Fruit fly (Drosophila melanogaster) whole organism, prepupa: Measurements from ENCODE around the gene Acsx3.

Experiments
- CG10631 ChIP-seq: fragments of 200-800 bp; sonication (Bioruptor generic); optimal IDR thresholded peaks from 2 replicates; lab custom pipeline; 2016; ENCODE audit warnings: missing biosample characterization, missing genetic modification characterization
- CG10669 ChIP-seq: fragments of 200-800 bp; sonication (Bioruptor generic); optimal IDR thresholded peaks from 3 replicates; lab custom pipeline; 2018; ENCODE audit warnings: missing biosample characterization, mild to moderate bottlenecking, missing genetic modification characterization, moderate library complexity
- CG11294 ChIP-seq: fragments of 200-800 bp; sonication (Bioruptor generic); IDR thresholded peaks from 2 replicates; pipeline ENCODE4 v1.3.6; 2022; ENCODE audit warnings: missing biosample characterization, missing genetic modification characterization
- CG11762 ChIP-seq: fragments of 200-800 bp; sonication (Bioruptor generic); optimal IDR thresholded peaks from 3 replicates; lab custom pipeline; 2016; ENCODE audit warnings: missing biosample characterization, missing genetic modification characterization; ENCODE audit not compliant: insufficient read depth
- CG11902 ChIP-seq: fragments of 200-800 bp; sonication (Bioruptor generic); optimal IDR thresholded peaks from 3 replicates; lab custom pipeline; 2016; ENCODE audit warnings: missing biosample characterization, missing genetic modification characterization
- CG16779 ChIP-seq: fragments of 200-800 bp; sonication (Bioruptor generic); optimal IDR thresholded peaks from 3 replicates; lab custom pipeline; 2017; ENCODE audit warnings: missing biosample characterization, mild to moderate bottlenecking, missing genetic modification characterization
- CG31627 ChIP-seq: fragments of 200-800 bp; sonication (Bioruptor generic); optimal IDR thresholded peaks from 3 replicates; lab custom pipeline; 2016; ENCODE audit warnings: missing biosample characterization, missing genetic modification characterization
- CG32006 ChIP-seq: fragments of 200-800 bp; sonication (Bioruptor generic); optimal IDR thresholded peaks from 3 replicates; lab custom pipeline; 2017; ENCODE audit warnings: missing biosample characterization, mild to moderate bottlenecking, missing genetic modification characterization
- CG34406 ChIP-seq: fragments of 200-800 bp; sonication (Bioruptor generic); optimal IDR thresholded peaks from 3 replicates; lab custom pipeline; 2016; ENCODE audit warnings: missing biosample characterization, missing genetic modification characterization
- CG3919 ChIP-seq: fragments of 200-800 bp; sonication (Bioruptor generic); optimal IDR thresholded peaks from 3 replicates; lab custom pipeline; 2016; ENCODE audit warnings: missing biosample characterization, missing genetic modification characterization
- CG6163 ChIP-seq: fragments of 200-800 bp; sonication (Bioruptor generic); IDR thresholded peaks from 3 replicates; pipeline ENCODE4 v1.3.6; 2022; ENCODE audit warnings: missing biosample characterization, missing genetic modification characterization
- CG6854 ChIP-seq: fragments of 200-800 bp; sonication (Bioruptor generic); optimal IDR thresholded peaks from 2 replicates; lab custom pipeline; 2017; ENCODE audit warnings: missing biosample characterization, mild to moderate bottlenecking, missing genetic modification characterization
- CG7368 ChIP-seq: fragments of 200-800 bp; sonication (Bioruptor generic); optimal IDR thresholded peaks from 3 replicates; lab custom pipeline; 2016; ENCODE audit warnings: missing biosample characterization, missing genetic modification characterization
- CG8632 ChIP-seq: fragments of 200-800 bp; sonication (Bioruptor generic); optimal IDR thresholded peaks from 3 replicates; lab custom pipeline; 2016; ENCODE audit warnings: missing biosample characterization, missing genetic modification characterization
- CG9139 ChIP-seq: fragments of 200-800 bp; sonication (Bioruptor generic); optimal IDR thresholded peaks from 3 replicates; lab custom pipeline; 2017; ENCODE audit warnings: missing biosample characterization, mild to moderate bottlenecking, missing genetic modification characterization
- Eip75B ChIP-seq: fragments of 200-800 bp; sonication (Bioruptor generic); optimal IDR thresholded peaks from 3 replicates; lab custom pipeline; 2016; ENCODE audit warnings: missing biosample characterization, missing genetic modification characterization
- Eip78C ChIP-seq: fragments of 200-800 bp; sonication (Bioruptor generic); peaks from one replicate; lab custom pipeline; 2016; ENCODE audit warnings: missing biosample characterization, missing genetic modification characterization
- Eip93F ChIP-seq: fragments of 200-800 bp; sonication (Bioruptor generic); optimal IDR thresholded peaks from 2 replicates; lab custom pipeline; 2016; ENCODE audit warnings: missing biosample characterization, mild to moderate bottlenecking, missing genetic modification characterization
- Ets21C ChIP-seq: fragments of 200-800 bp; sonication (Bioruptor generic); optimal IDR thresholded peaks from 3 replicates; lab custom pipeline; 2016; ENCODE audit warnings: missing biosample characterization, missing genetic modification characterization
- Gug ChIP-seq: fragments of 200-800 bp; sonication (Bioruptor generic); IDR thresholded peaks from 2 replicates; pipeline ENCODE4 v1.3.6; 2022; ENCODE audit warnings: missing biosample characterization, missing genetic modification characterization
- Hr38 ChIP-seq: sonication (Bioruptor generic); optimal IDR thresholded peaks from 2 replicates; lab custom pipeline; 2016; ENCODE audit warnings: missing biosample characterization, missing genetic modification characterization
- Hr39 ChIP-seq: fragments of 200-800 bp; sonication (Bioruptor generic); optimal IDR thresholded peaks from 2 replicates; lab custom pipeline; 2016; ENCODE audit warnings: missing biosample characterization, missing genetic modification characterization
- Lpt ChIP-seq: fragments of 200-800 bp; sonication (Bioruptor generic); optimal IDR thresholded peaks from 3 replicates; lab custom pipeline; 2016; ENCODE audit warnings: missing biosample characterization, missing genetic modification characterization
- Met ChIP-seq: fragments of 200-800 bp; sonication (Bioruptor generic); optimal IDR thresholded peaks from 3 replicates; lab custom pipeline; 2016; ENCODE audit warnings: missing biosample characterization, missing genetic modification characterization
- OdsH ChIP-seq: fragments of 200-800 bp; sonication (Bioruptor generic); optimal IDR thresholded peaks from 3 replicates; lab custom pipeline; 2016; ENCODE audit warnings: missing biosample characterization, missing genetic modification characterization
- Sox102F ChIP-seq: fragments of 200-800 bp; sonication (Bioruptor generic); optimal IDR thresholded peaks from 2 replicates; lab custom pipeline; 2016; ENCODE audit warnings: missing biosample characterization, mild to moderate bottlenecking, missing genetic modification characterization
- Sox14 ChIP-seq: fragments of 200-800 bp; sonication (Bioruptor generic); optimal IDR thresholded peaks from 3 replicates; lab custom pipeline; 2016; ENCODE audit warnings: missing biosample characterization, missing genetic modification characterization
- Sox15 ChIP-seq: fragments of 200-800 bp; sonication (Bioruptor generic); optimal IDR thresholded peaks from 3 replicates; lab custom pipeline; 2016; ENCODE audit warnings: missing biosample characterization, missing genetic modification characterization
- achi ChIP-seq: fragments of 200-800 bp; sonication (Bioruptor generic); optimal IDR thresholded peaks from 3 replicates; lab custom pipeline; 2016; ENCODE audit warnings: missing biosample characterization, missing genetic modification characterization
- cyc ChIP-seq: fragments of 200-800 bp; sonication (Bioruptor generic); optimal IDR thresholded peaks from 3 replicates; lab custom pipeline; 2016; ENCODE audit warnings: missing biosample characterization, missing genetic modification characterization
- dsx ChIP-seq: fragments of 200-800 bp; optimal IDR thresholded peaks from 3 replicates; lab custom pipeline; 2019; ENCODE audit warnings: missing biosample characterization, mild to moderate bottlenecking, missing genetic modification characterization, moderate library complexity; ENCODE audit not compliant: poor library complexity, severe bottlenecking
- esn ChIP-seq: fragments of 200-800 bp; sonication (Bioruptor generic); optimal IDR thresholded peaks from 2 replicates; lab custom pipeline; 2016; ENCODE audit warnings: missing biosample characterization, mild to moderate bottlenecking, missing genetic modification characterization, moderate library complexity
- fd85E ChIP-seq: fragments of 200-800 bp; sonication (Bioruptor generic); optimal IDR thresholded peaks from 3 replicates; lab custom pipeline; 2016; ENCODE audit warnings: missing biosample characterization, missing genetic modification characterization
- fkh ChIP-seq: fragments of 200-800 bp; sonication (Bioruptor generic); optimal IDR thresholded peaks from 3 replicates; lab custom pipeline; 2017; ENCODE audit warnings: missing biosample characterization, mild to moderate bottlenecking, missing genetic modification characterization, moderate library complexity
- pdm3 ChIP-seq: fragments of 200-800 bp; sonication (Bioruptor generic); optimal IDR thresholded peaks from 3 replicates; lab custom pipeline; 2016; ENCODE audit warnings: missing biosample characterization, missing genetic modification characterization
- svp ChIP-seq: fragments of 200-800 bp; sonication (Bioruptor generic); peaks from one replicate; lab custom pipeline; 2016; ENCODE audit warnings: missing biosample characterization, missing genetic modification characterization
- topi ChIP-seq: fragments of 200-800 bp; sonication (Bioruptor generic); optimal IDR thresholded peaks from 3 replicates; lab custom pipeline; 2016; ENCODE audit warnings: missing biosample characterization, missing genetic modification characterization
- vri ChIP-seq: fragments of 200-800 bp; sonication (Bioruptor generic); optimal IDR thresholded peaks from 3 replicates; lab custom pipeline; 2016; ENCODE audit warnings: missing biosample characterization, mild to moderate bottlenecking, missing genetic modification characterization

Acsx3 gene

dm6 chr3R:19802508-19802907 is 21.5 kb downstream of the Acsx3 start:
- no peak for TF ChIP-seq CG9139 (GFP tag; lab: Kevin White, UChicago)
- no peak for TF ChIP-seq CG16779 (tag; lab: Kevin White, UChicago)
- TF ChIP-seq svp = peak; percentile 12
- TF ChIP-seq Hr38 (GFP tag; lab: Kevin White, UChicago) = no peak
- no peak for TF ChIP-seq CG8632
- peak; percentile 68 for TF ChIP-seq Eip78C (GFP tag; lab: Kevin White, UChicago)
- no peak for TF ChIP-seq CG10669 (GFP tag; lab: Kevin White, UChicago)
- TF ChIP-seq Met (GFP tag; lab: Kevin White, UChicago) = peak; percentile 4
- no peak for TF ChIP-seq CG11902 (GFP tag; lab: Kevin White, UChicago)
- TF ChIP-seq CG7368 (GFP tag; lab: Kevin White, UChicago) = no peak
- no peak for TF ChIP-seq Eip93F (GFP tag; lab: Kevin White, UChicago)
- no peak for TF ChIP-seq topi (GFP tag; lab: Kevin White, UChicago)
- TF ChIP-seq Lpt (GFP tag; lab: Kevin White, UChicago) = no peak

- TF ChIP-seq vri (GFP tag; lab: Kevin White, UChicago) = no peak
- TF ChIP-seq Eip93F (GFP tag; lab: Kevin White, UChicago) = no peak
- TF ChIP-seq OdsH (GFP tag; lab: Kevin White, UChicago) = no peak
- no peak for TF ChIP-seq CG32006 (GFP tag; lab: Kevin White, UChicago)
- TF ChIP-seq CG11762 (GFP tag; lab: Kevin White, UChicago) = no peak
- TF ChIP-seq Sox15 (GFP tag; lab: Kevin White, UChicago) = no peak
- TF ChIP-seq CG10631 (GFP tag; lab: Kevin White, UChicago) = no peak
- TF ChIP-seq topi (GFP tag; lab: Kevin White, UChicago) = no peak
- TF ChIP-seq pdm3 = no peak
- TF ChIP-seq CG11294 = no peak
- no peak for TF ChIP-seq CG31627
- no peak for TF ChIP-seq Ets21C
- TF ChIP-seq CG3919 (GFP tag; lab: Kevin White, UChicago) = no peak
- no peak for TF ChIP-seq dsx
- TF ChIP-seq CG6163 (GFP tag; lab: Robert Waterston, UW) = no peak
- TF ChIP-seq achi (GFP tag; lab: Kevin White, UChicago) = no peak
- no peak for TF ChIP-seq Hr39 (GFP tag; lab: Kevin White, UChicago)
- no peak for TF ChIP-seq CG8632
- TF ChIP-seq fd85E (GFP tag; lab: Kevin White, UChicago) = no peak
Observed at dm6 chr3R:19803539-19803938, 22.5 kb downstream of the Acsx3 start.

- TF ChIP-seq svp (no peak), pdm3 (no peak), CG34406 (GFP tag; lab: Kevin White, UChicago) (no peak), Sox14 (GFP tag; lab: Kevin White, UChicago) (no peak), Eip78C (GFP tag; lab: Kevin White, UChicago) (no peak), CG9139 (GFP tag; lab: Kevin White, UChicago) (no peak), CG11902 (GFP tag; lab: Kevin White, UChicago) (no peak), CG6854 (no peak), fkh (GFP tag; lab: Kevin White, UChicago) (no peak), OdsH (GFP tag; lab: Kevin White, UChicago) (no peak), esn (GFP tag; lab: Kevin White, UChicago) (no peak), cyc (GFP tag; lab: Kevin White, UChicago) (no peak), CG11762 (GFP tag; lab: Kevin White, UChicago) (no peak), Sox102F (GFP tag; lab: Kevin White, UChicago) (no peak), Met (GFP tag; lab: Kevin White, UChicago) (no peak), Gug (GFP tag; lab: Robert Waterston, UW) (no peak), CG10631 (GFP tag; lab: Kevin White, UChicago) (no peak), Eip75B (GFP tag; lab: Kevin White, UChicago) (no peak)
Observed at dm6 chr3R:19804905-19805304, 23.9 kb downstream of the Acsx3 start.
